Fruit fly (Drosophila melanogaster) whole organism, pupa: ENCODE results near the gene CG7382.
A peak's percentile ranks its signal among the peaks of the same experiment; 100 is the strongest.

Experiments
- CG10348 ChIP-seq: fragments of 200-800 bp; sonication (Bioruptor generic); IDR thresholded peaks from 2 replicates; pipeline ENCODE4 v1.3.6; 2022; ENCODE audit warnings: missing biosample characterization, missing genetic modification characterization
- CG12605 ChIP-seq: fragments of 200-800 bp; sonication (Bioruptor generic); IDR thresholded peaks from 2 replicates; pipeline ENCODE4 v1.3.6; 2022; ENCODE audit warnings: missing biosample characterization, missing genetic modification characterization
- CG13204 ChIP-seq: fragments of 200-800 bp; sonication (Bioruptor generic); optimal IDR thresholded peaks from 2 replicates; lab custom pipeline; 2018; ENCODE audit warnings: missing biosample characterization, mild to moderate bottlenecking, missing genetic modification characterization, moderate library complexity
- CG14655 ChIP-seq: fragments of 200-800 bp; sonication (Bioruptor generic); optimal IDR thresholded peaks from 3 replicates; lab custom pipeline; 2017; ENCODE audit warnings: mild to moderate bottlenecking, missing biosample characterization, missing genetic modification reagents, missing genetic modification characterization
- CG15710 ChIP-seq: fragments of 200-800 bp; sonication (Bioruptor generic); optimal IDR thresholded peaks from 2 replicates; lab custom pipeline; 2018; ENCODE audit warnings: missing biosample characterization, mild to moderate bottlenecking, missing genetic modification characterization, moderate library complexity
- CG17806 ChIP-seq: fragments of 200-800 bp; sonication (Bioruptor generic); optimal IDR thresholded peaks from 2 replicates; lab custom pipeline; 2018; ENCODE audit warnings: missing biosample characterization, mild to moderate bottlenecking, missing genetic modification characterization, moderate library complexity
- CG32121 ChIP-seq: fragments of 200-800 bp; sonication (Bioruptor generic); IDR thresholded peaks from 2 replicates; pipeline ENCODE4 v1.3.6; 2022; ENCODE audit warnings: missing biosample characterization, missing genetic modification characterization
- CG34367 ChIP-seq: fragments of 200-800 bp; sonication (Bioruptor generic); optimal IDR thresholded peaks from 2 replicates; lab custom pipeline; 2018; ENCODE audit warnings: missing biosample characterization, mild to moderate bottlenecking, missing genetic modification characterization
- CG4496 ChIP-seq: fragments of 200-800 bp; sonication (Bioruptor generic); IDR thresholded peaks from 3 replicates; pipeline ENCODE4 v1.3.6; 2022; ENCODE audit warnings: missing biosample characterization, missing genetic modification characterization
- CG8159 ChIP-seq: fragments of 200-800 bp; sonication (Bioruptor generic); optimal IDR thresholded peaks from 3 replicates; lab custom pipeline; 2018; ENCODE audit warnings: missing biosample characterization, mild to moderate bottlenecking, missing genetic modification characterization, moderate library complexity
- CG8301 ChIP-seq: fragments of 200-800 bp; sonication (Bioruptor generic); optimal IDR thresholded peaks from 2 replicates; lab custom pipeline; 2018; ENCODE audit warnings: missing biosample characterization, mild to moderate bottlenecking, missing genetic modification characterization
- CG9948 ChIP-seq: fragments of 200-800 bp; sonication (Bioruptor generic); optimal IDR thresholded peaks from 2 replicates; lab custom pipeline; 2018; ENCODE audit warnings: missing biosample characterization, mild to moderate bottlenecking, missing genetic modification characterization, moderate library complexity
- D1 ChIP-seq: fragments of 200-800 bp; sonication (Bioruptor generic); optimal IDR thresholded peaks from 2 replicates; lab custom pipeline; 2018; ENCODE audit warnings: missing biosample characterization, mild to moderate bottlenecking, missing genetic modification characterization, moderate library complexity
- EcR ChIP-seq: fragments of 200-800 bp; sonication (Bioruptor generic); optimal IDR thresholded peaks from 3 replicates; lab custom pipeline; 2019; ENCODE audit warnings: missing biosample characterization, missing genetic modification characterization, mild to moderate bottlenecking, moderate library complexity, missing genetic modification reagents
- Ets98B ChIP-seq: fragments of 200-800 bp; sonication (Bioruptor generic); IDR thresholded peaks from 2 replicates; pipeline ENCODE4 v1.3.6; 2022; ENCODE audit warnings: missing biosample characterization, missing genetic modification characterization
- Pif1A ChIP-seq: fragments of 200-800 bp; sonication (Bioruptor generic); optimal IDR thresholded peaks from 3 replicates; lab custom pipeline; 2016; ENCODE audit warnings: missing biosample characterization, missing genetic modification characterization
- Pif1B ChIP-seq: fragments of 200-800 bp; sonication (Bioruptor generic); optimal IDR thresholded peaks from 3 replicates; lab custom pipeline; 2016; ENCODE audit warnings: missing biosample characterization, missing genetic modification characterization
- Snoo ChIP-seq: fragments of 200-800 bp; sonication (Bioruptor generic); optimal IDR thresholded peaks from 3 replicates; lab custom pipeline; 2017; ENCODE audit warnings: missing biosample characterization, mild to moderate bottlenecking, missing genetic modification characterization, inconsistent platforms
- fd96Ca ChIP-seq: fragments of 200-800 bp; sonication (Bioruptor generic); IDR thresholded peaks from 3 replicates; pipeline ENCODE4 v1.3.6; 2022; ENCODE audit warnings: missing biosample characterization, missing genetic modification characterization
- gl ChIP-seq: fragments of 200-800 bp; sonication (Bioruptor generic); optimal IDR thresholded peaks from 2 replicates; lab custom pipeline; 2018; ENCODE audit warnings: missing biosample characterization, mild to moderate bottlenecking, missing genetic modification characterization
- rn ChIP-seq: fragments of 200-800 bp; sonication (Bioruptor generic); IDR thresholded peaks from 2 replicates; pipeline ENCODE4 v1.3.6; 2022; ENCODE audit warnings: missing biosample characterization, missing genetic modification characterization

The CG7382 gene

dm6 chr2L:5493907-5494404 is 25.7 kb downstream of the CG7382 start:
- TF ChIP-seq Pif1B (GFP tag; lab: Kevin White, UChicago) = no peak
- TF ChIP-seq Snoo (tag; lab: Kevin White, UChicago) = peak; percentile 13
- TF ChIP-seq CG15710 (tag; lab: Kevin White, UChicago) = peak; percentile 40
- TF ChIP-seq gl = peak; percentile 39
- TF ChIP-seq rn (GFP tag; lab: Robert Waterston, UW) = no peak
- TF ChIP-seq EcR (GFP tag; lab: Kevin White, UChicago) = no peak
- no peak for TF ChIP-seq CG4496 (GFP tag; lab: Robert Waterston, UW)
- no peak for TF ChIP-seq Ets98B (GFP tag; lab: Robert Waterston, UW)
- TF ChIP-seq CG8301 = peak; percentile 43
- peak; percentile 58 for TF ChIP-seq CG8159 (tag; lab: Kevin White, UChicago)
- peak; percentile 9 for TF ChIP-seq CG34367
- TF ChIP-seq fd96Ca (GFP tag; lab: Robert Waterston, UW) = no peak
- no peak for TF ChIP-seq D1
- TF ChIP-seq Pif1A (GFP tag; lab: Kevin White, UChicago) = peak; percentile 19
- peak; percentile 44 for TF ChIP-seq CG17806 (tag; lab: Kevin White, UChicago)
- TF ChIP-seq CG12605 (GFP tag; lab: Robert Waterston, UW) = no peak
- peak; percentile 14 for TF ChIP-seq CG13204 (GFP tag; lab: Kevin White, UChicago)
- TF ChIP-seq CG10348 (GFP tag; lab: Robert Waterston, UW) = no peak
- no peak for TF ChIP-seq CG32121 (GFP tag; lab: Robert Waterston, UW)
- peak; percentile 70 for TF ChIP-seq CG14655 (GFP tag; lab: Kevin White, UChicago)
- TF ChIP-seq CG9948 (tag; lab: Kevin White, UChicago) = peak; percentile 59

dm6 chr2L:5492924-5493323 is 26.8 kb downstream of the CG7382 start:
- TF ChIP-seq Pif1B (GFP tag; lab: Kevin White, UChicago) (peak; percentile 45), CG32121 (GFP tag; lab: Robert Waterston, UW) (no peak), CG17806 (tag; lab: Kevin White, UChicago) (peak; percentile 67), rn (GFP tag; lab: Robert Waterston, UW) (no peak), CG12605 (GFP tag; lab: Robert Waterston, UW) (no peak), CG15710 (tag; lab: Kevin White, UChicago) (peak; percentile 67), CG13204 (GFP tag; lab: Kevin White, UChicago) (no peak), CG34367 (peak; percentile 58), EcR (GFP tag; lab: Kevin White, UChicago) (no peak), CG9948 (tag; lab: Kevin White, UChicago) (peak; percentile 62), Snoo (tag; lab: Kevin White, UChicago) (peak; percentile 73), gl (no peak), fd96Ca (GFP tag; lab: Robert Waterston, UW) (0 out of 3 replicates have a peak, but pooled peaks have one; percentile 12), Ets98B (GFP tag; lab: Robert Waterston, UW) (no peak), D1 (no peak), Pif1A (GFP tag; lab: Kevin White, UChicago) (peak; percentile 63), CG8159 (tag; lab: Kevin White, UChicago) (peak; percentile 66), CG4496 (GFP tag; lab: Robert Waterston, UW) (peak; percentile 49; the same call in 1 of the 3 replicates), CG10348 (GFP tag; lab: Robert Waterston, UW) (no peak), CG14655 (GFP tag; lab: Kevin White, UChicago) (peak; percentile 29)

DNA sequence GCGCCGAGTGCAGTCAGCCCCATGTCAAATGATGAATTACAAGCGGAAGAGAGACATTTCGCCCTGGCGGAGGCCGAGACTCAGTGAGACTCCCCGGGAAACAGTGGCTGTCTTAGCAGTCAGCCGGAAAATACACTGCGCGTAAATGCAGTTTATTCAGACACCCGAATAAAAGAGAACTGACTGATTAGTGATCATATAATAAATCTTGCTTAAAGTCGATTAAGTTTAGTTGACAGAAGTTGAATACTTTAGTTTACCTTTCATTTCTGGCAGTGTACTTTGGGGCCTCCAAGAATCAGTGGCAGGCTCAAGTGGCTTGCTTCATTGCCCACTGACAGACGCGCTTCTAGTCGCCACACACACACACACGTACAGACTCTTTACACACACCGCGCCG is 28.5 kb downstream of the CG7382 start:
- TF ChIP-seq CG17806 (tag; lab: Kevin White, UChicago) = peak; percentile 70
- no peak for TF ChIP-seq CG10348 (GFP tag; lab: Robert Waterston, UW)
- TF ChIP-seq CG13204 (GFP tag; lab: Kevin White, UChicago) = peak; percentile 56
- TF ChIP-seq CG34367 = peak; percentile 76
- no peak for TF ChIP-seq EcR (GFP tag; lab: Kevin White, UChicago)
- peak; percentile 78 for TF ChIP-seq CG4496 (GFP tag; lab: Robert Waterston, UW)
- TF ChIP-seq Ets98B (GFP tag; lab: Robert Waterston, UW) = peak; percentile 44
- peak; percentile 84 for TF ChIP-seq CG14655 (GFP tag; lab: Kevin White, UChicago)
- peak; percentile 63 for TF ChIP-seq CG9948 (tag; lab: Kevin White, UChicago)
- peak; percentile 80 for TF ChIP-seq CG8159 (tag; lab: Kevin White, UChicago)
- no peak for TF ChIP-seq CG32121 (GFP tag; lab: Robert Waterston, UW)
- TF ChIP-seq CG15710 (tag; lab: Kevin White, UChicago) = peak; percentile 73
- TF ChIP-seq Snoo (tag; lab: Kevin White, UChicago) = peak; percentile 12
- peak; percentile 84 for TF ChIP-seq Pif1A (GFP tag; lab: Kevin White, UChicago)
- TF ChIP-seq gl = peak; percentile 71
- TF ChIP-seq CG8301 = peak; percentile 77
- peak; percentile 82 for TF ChIP-seq fd96Ca (GFP tag; lab: Robert Waterston, UW)
- TF ChIP-seq CG12605 (GFP tag; lab: Robert Waterston, UW) = peak; percentile 48; the same call in 1 of the 2 replicates
- no peak for TF ChIP-seq D1
- TF ChIP-seq Pif1B (GFP tag; lab: Kevin White, UChicago) = peak; percentile 70
- peak; percentile 45; the same call in 1 of the 2 replicates for TF ChIP-seq rn (GFP tag; lab: Robert Waterston, UW)
- TF ChIP-seq, all 21 proteins: peak for 17

dm6 chr2L:5489757-5490359 is 29.8 kb downstream of the CG7382 start:
- no peak for TF ChIP-seq EcR (GFP tag; lab: Kevin White, UChicago)
- TF ChIP-seq Pif1A (GFP tag; lab: Kevin White, UChicago) = peak; percentile 18
- peak; percentile 38; the same call in 1 of the 3 replicates for TF ChIP-seq CG4496 (GFP tag; lab: Robert Waterston, UW)
- TF ChIP-seq Pif1B (GFP tag; lab: Kevin White, UChicago) = peak; percentile 7
- no peak for TF ChIP-seq CG9948 (tag; lab: Kevin White, UChicago)
- TF ChIP-seq CG12605 (GFP tag; lab: Robert Waterston, UW) = no peak; the same call in 1 of the 2 replicates
- TF ChIP-seq gl = no peak
- peak; percentile 49 for TF ChIP-seq CG13204 (GFP tag; lab: Kevin White, UChicago)
- peak; percentile 11 for TF ChIP-seq CG8159 (tag; lab: Kevin White, UChicago)
- no peak for TF ChIP-seq CG32121 (GFP tag; lab: Robert Waterston, UW)
- no peak for TF ChIP-seq CG14655 (GFP tag; lab: Kevin White, UChicago)
- TF ChIP-seq CG34367 = no peak
- TF ChIP-seq CG10348 (GFP tag; lab: Robert Waterston, UW) = no peak
- no peak for TF ChIP-seq fd96Ca (GFP tag; lab: Robert Waterston, UW)
